Fruit fly (Drosophila melanogaster): ENCODE measurements around the gene yip2.

DNA sequence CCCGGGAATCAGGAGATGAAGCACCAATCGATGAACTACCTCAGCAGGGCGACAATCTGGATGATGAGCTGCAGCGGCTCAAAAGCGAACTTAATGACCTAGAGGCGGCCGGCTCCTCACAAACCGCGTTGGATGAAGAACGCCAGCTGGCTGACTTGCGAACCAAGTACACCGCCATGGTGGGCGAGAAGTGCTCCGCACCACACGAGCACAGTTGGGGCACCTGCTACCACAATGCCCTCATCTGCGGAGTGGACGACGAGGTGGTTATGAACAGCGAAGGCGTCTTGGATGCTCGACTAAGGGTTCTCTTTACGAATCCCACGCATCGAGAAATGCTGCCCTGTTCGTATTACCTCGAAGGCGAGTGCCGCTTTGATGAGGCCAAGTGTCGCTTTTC lies 39.6 kb downstream of the yip2 start:
- no peak for TF ChIP-seq CG15710 (tag; optimal IDR thresholded peaks at IDR 0.05)
- TF ChIP-seq Pif1A (GFP tag; optimal IDR thresholded peaks at IDR 0.05) = no peak
- no peak for TF ChIP-seq D1 (tag; optimal IDR thresholded peaks at IDR 0.05)
- TF ChIP-seq Pif1B (GFP tag; optimal IDR thresholded peaks at IDR 0.05) = no peak
- no peak for TF ChIP-seq EcR (GFP tag; optimal IDR thresholded peaks at IDR 0.05)
- no peak for TF ChIP-seq CG12605 (GFP tag; IDR thresholded peaks at IDR 0.05)
- no peak for TF ChIP-seq CG32121 (GFP tag; IDR thresholded peaks at IDR 0.05)
- TF ChIP-seq CG4496 (GFP tag; IDR thresholded peaks at IDR 0.05) = no peak
- TF ChIP-seq CG8159 (tag; optimal IDR thresholded peaks at IDR 0.05) = no peak
